Comparison of ENCODE assay signal across 2 fruit fly cellular contexts in the genomic region with DNA sequence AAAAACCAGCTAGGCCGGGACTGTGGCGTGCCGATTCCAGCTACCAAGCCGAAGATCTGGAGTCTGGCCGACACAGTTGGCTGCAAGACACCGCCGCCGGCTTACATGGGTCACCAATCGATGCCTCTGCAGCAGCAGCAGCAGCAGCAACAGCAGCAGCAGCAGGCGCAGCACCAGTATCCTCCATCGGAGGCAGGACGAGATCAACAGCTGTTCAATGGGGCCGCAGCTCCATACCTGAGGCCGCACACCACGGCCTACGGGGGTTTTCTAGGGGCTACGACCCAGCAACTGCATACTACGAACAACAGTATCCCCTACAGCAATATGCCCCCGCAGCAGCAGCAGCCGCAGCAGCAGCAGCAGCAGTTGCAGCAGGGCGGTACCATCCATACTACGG.
TF ChIP-seq lines count a peak whose summit lies in the region.

No protein-coding gene starts in this region.

- no peak for TF ChIP-seq CTCF in whole organism, embryonic (GFP tag; optimal IDR thresholded peaks at IDR 0.05; lab: Kevin White, UChicago)

TF ChIP-seq in whole organism, embryonic, 481 proteins besides CTCF, POLR2A, EP300 and RAD21:
- no peak for TF ChIP-seq Dll (GFP tag; IDR thresholded peaks at IDR 0.05; lab: Robert Waterston, UW; ENCODE audit: partially characterized antibody)
- peak; percentile 89 for TF ChIP-seq Ets65A (GFP tag; lab: Kevin White, UChicago)

TF ChIP-seq in whole organism, wandering third instar larva, 38 proteins besides CTCF, POLR2A, EP300 and RAD21:
- TF ChIP-seq CrebA (GFP tag; optimal IDR thresholded peaks at IDR 0.05; lab: Kevin White, UChicago; ENCODE audit: borderline replicate concordance) (no peak), Myc (optimal IDR thresholded peaks at IDR 0.05; lab: Kevin White, UChicago) (no peak), sv (GFP tag; optimal IDR thresholded peaks at IDR 0.05; lab: Kevin White, UChicago) (no peak), brk (GFP tag; optimal IDR thresholded peaks at IDR 0.05; lab: Kevin White, UChicago) (no peak), Dfd (GFP tag; optimal IDR thresholded peaks at IDR 0.05; lab: Kevin White, UChicago) (peak; percentile 84), Hnf4 (GFP tag; optimal IDR thresholded peaks at IDR 0.05; lab: Kevin White, UChicago) (no peak), lola (GFP tag; optimal IDR thresholded peaks at IDR 0.05; lab: Kevin White, UChicago) (no peak), Abd-B (GFP tag; optimal IDR thresholded peaks at IDR 0.05; lab: Kevin White, UChicago) (no peak)

Comparison
In these comparisons a context has a peak if more than half of its experiments do, and no peak if none do; other contexts are left out.
1. Of the 10 proteins assayed by ChIP-seq in both whole organism, embryonic and whole organism, wandering third instar larva: peak only in whole organism, embryonic: none; only in whole organism, wandering third instar larva: Dfd; in both: none; in neither: 9.